Worm (Caenorhabditis elegans) whole organism, late embryonic: ENCODE data around the gene bet-2.

Experiments
- ceh-31 ChIP-seq: sonication (generic microtip); optimal IDR thresholded peaks from 2 replicates; lab custom pipeline; 2016; ENCODE audit warnings: missing genetic modification characterization, missing compliant biosample characterization
- elt-2 ChIP-seq: sonication (generic microtip); optimal IDR thresholded peaks from 2 replicates; lab custom pipeline; 2016; ENCODE audit warnings: missing genetic modification reagents, missing genetic modification characterization, missing compliant biosample characterization
- nfya-1 ChIP-seq: sonication (generic microtip); optimal IDR thresholded peaks from 2 replicates; lab custom pipeline; 2017; ENCODE audit warnings: missing genetic modification characterization, mild to moderate bottlenecking, missing compliant biosample characterization, antibody characterized with exemption, moderate library complexity
- pat-9 ChIP-seq: fragments of 200-800 bp; sonication (Bioruptor generic); optimal IDR thresholded peaks from 2 replicates; lab custom pipeline; 2018; ENCODE audit warnings: mild to moderate bottlenecking, missing genetic modification characterization, moderate library complexity, missing compliant biosample characterization
- tbx-2 ChIP-seq: sonication (generic microtip); optimal IDR thresholded peaks from 2 replicates; lab custom pipeline; 2016; ENCODE audit warnings: missing genetic modification characterization, missing compliant biosample characterization

The bet-2 gene

DNA sequence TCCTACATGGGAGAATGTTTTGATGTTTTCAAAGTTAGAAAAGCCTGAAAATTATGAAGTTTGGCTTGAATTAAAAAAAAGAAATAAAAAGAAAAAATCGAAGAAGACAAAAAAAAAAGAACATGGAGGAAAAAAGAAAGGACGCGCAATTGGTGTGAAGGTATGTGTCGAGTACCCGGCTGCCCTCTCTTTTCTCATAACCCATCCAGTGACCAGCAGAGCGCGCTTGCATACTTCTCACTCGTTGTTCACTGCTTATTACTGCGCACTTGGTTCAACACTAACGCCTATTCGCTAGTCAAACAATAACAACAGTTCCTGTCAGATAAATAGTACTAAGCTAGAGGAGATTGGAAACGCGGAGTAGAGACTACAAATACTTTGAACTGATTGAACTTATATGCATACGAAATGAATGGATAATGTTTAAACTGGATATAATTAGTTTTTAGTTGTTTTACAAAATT is 55.1 kb downstream of the bet-2 start, which contains the start of gene abl-1:
Gene abl-1 (minus strand): TSS at position 51 of the 467 bp plus-strand sequence.
- TF ChIP-seq ceh-31 (tag; lab: Kevin White, UChicago) = peak; percentile 37
- peak; percentile 10 for TF ChIP-seq tbx-2 (tag; lab: Kevin White, UChicago)
- TF ChIP-seq nfya-1 (tag; lab: Kevin White, UChicago) = peak; percentile 53
- TF ChIP-seq pat-9 (tag; lab: Kevin White, UChicago) = no peak
- TF ChIP-seq elt-2 = peak; percentile 14
- TF ChIP-seq, all 69 proteins: peak for 4
